Worm (Caenorhabditis elegans): Measurements from ENCODE around the gene Y39C12A.9.

Y39C12A.9 gene

DNA sequence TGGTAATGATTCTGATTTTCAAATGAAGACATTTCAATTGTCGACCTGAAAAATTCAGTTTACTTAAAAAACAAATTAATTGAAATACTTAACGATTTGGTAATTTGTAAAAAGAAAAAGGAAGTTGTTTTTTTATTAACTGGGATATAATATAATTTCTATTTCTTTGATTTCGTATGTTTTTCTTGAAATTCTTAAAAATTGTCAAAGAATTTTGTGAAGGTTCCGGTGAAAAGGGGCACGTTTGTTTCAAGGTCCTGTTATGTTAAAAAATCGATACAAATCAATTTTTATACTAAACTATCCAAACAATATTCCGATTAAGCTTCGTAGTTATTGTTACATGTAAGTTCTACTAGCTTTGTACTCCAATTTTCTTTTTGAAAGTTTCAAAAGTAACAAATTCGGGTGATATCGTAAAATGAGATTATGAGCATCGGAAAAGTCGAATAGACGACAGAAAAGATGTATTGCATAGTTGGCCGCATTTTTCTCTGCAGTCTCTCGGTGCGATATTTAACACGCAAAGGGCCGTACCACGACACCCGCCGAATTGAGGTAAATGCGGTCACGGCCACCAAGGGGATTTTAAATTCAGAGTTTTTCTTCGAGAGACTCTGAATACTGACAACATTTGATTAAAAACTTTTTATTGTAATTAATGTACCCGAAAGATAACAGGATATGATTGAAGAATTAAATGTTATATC is at the start of gene Y39C12A.9:
Gene Y39C12A.9 (minus strand): TSS at position 51 of the 710 bp plus-strand sequence.
- TF ChIP-seq nhr-28 (tag; optimal IDR thresholded peaks at IDR 0.05) (no peak), nfya-1 (tag; optimal IDR thresholded peaks at IDR 0.05; ENCODE audit: insufficient read depth) (peak; percentile 34), nhr-76 (tag; optimal IDR thresholded peaks at IDR 0.05) (no peak), eor-1 (tag; optimal IDR thresholded peaks at IDR 0.05) (no peak), egl-27 (tag; optimal IDR thresholded peaks at IDR 0.05) (no peak), elt-3 (tag; optimal IDR thresholded peaks at IDR 0.05) (no peak), mml-1 (tag; optimal IDR thresholded peaks at IDR 0.05) (no peak), nhr-12 (tag; optimal IDR thresholded peaks at IDR 0.05) (no peak), nhr-77 (tag; optimal IDR thresholded peaks at IDR 0.05) (no peak), fkh-2 (tag; optimal IDR thresholded peaks at IDR 0.05) (no peak), sea-2 (GFP tag; optimal IDR thresholded peaks at IDR 0.05) (no peak), elt-1 (tag; optimal IDR thresholded peaks at IDR 0.05) (no peak), fos-1 (tag; optimal IDR thresholded peaks at IDR 0.05) (no peak), lin-15B (tag; optimal IDR thresholded peaks at IDR 0.05) (peak; percentile 42), nhr-25 (tag; optimal IDR thresholded peaks at IDR 0.05) (no peak), lin-39 (tag; optimal IDR thresholded peaks at IDR 0.05) (peak; percentile 26)

DNA sequence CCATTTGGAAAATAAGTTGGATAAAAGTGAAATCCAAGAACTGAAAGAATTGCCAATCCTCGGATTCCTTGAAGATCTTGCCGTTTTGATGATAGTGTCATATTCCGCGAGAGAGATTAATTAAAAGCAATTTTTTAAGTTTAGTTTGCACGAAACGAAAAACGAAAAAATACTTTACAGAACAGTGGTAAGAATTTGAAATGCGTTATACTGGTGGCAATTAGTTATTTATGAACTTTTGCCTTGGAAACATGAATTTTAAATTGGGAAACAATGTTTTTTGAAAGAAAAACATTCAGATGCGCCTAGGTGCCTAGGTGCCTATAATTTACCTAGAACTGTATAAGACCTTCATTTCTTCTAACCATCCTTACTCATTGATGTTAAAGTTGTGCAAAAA is 48.7 kb upstream of the Y39C12A.9 start, which contains the start of gene oac-57:
Gene oac-57 (minus strand): TSS at position 101 of the 400 bp plus-strand sequence.
- TF ChIP-seq elt-2 (tag; optimal IDR thresholded peaks at IDR 0.05): no peak
- no peak for TF ChIP-seq mdl-1 (tag; optimal IDR thresholded peaks at IDR 0.05)
- TF ChIP-seq eor-1 (tag; optimal IDR thresholded peaks at IDR 0.05): no peak
- no peak for TF ChIP-seq nhr-77 (tag; optimal IDR thresholded peaks at IDR 0.05)
- no peak for TF ChIP-seq aly-2 (tag; optimal IDR thresholded peaks at IDR 0.05)
- no peak for TF ChIP-seq fkh-2 (tag; optimal IDR thresholded peaks at IDR 0.05)
- TF ChIP-seq ztf-4 (tag; optimal IDR thresholded peaks at IDR 0.05): no peak
- TF ChIP-seq pha-4 (tag; optimal IDR thresholded peaks at IDR 0.05): no peak
- TF ChIP-seq fkh-10 (GFP tag; optimal IDR thresholded peaks at IDR 0.05): no peak
- TF ChIP-seq lin-15B (tag; optimal IDR thresholded peaks at IDR 0.05): no peak

DNA sequence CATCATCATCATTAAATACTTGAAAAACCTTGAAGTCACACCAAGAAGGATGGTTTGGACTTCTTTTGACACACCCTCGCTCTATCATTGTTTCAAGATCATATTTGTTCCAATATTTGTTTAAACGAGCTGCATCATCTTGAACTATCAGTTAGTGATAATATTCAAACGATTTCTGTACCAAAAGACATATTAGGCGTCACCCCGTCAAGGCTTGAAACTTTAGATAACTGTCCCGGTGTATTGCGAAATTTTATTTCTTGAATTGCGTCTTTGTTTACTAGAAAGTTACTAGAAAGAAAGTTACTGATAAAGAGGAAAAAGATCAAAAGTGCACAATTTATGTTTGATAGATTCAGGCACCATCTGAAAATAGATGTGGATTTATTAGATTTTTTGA is 46.9 kb upstream of the Y39C12A.9 start:
- TF ChIP-seq nhr-25 (tag; optimal IDR thresholded peaks at IDR 0.05) (no peak), elt-3 (tag; optimal IDR thresholded peaks at IDR 0.05) (no peak), ztf-11 (tag; optimal IDR thresholded peaks at IDR 0.05) (no peak), unc-39 (tag; optimal IDR thresholded peaks at IDR 0.05) (no peak), ceh-9 (tag; optimal IDR thresholded peaks at IDR 0.05) (no peak), snpc-4 (tag; optimal IDR thresholded peaks at IDR 0.05) (no peak), nhr-77 (tag; optimal IDR thresholded peaks at IDR 0.05) (no peak), eor-1 (tag; optimal IDR thresholded peaks at IDR 0.05) (no peak), jun-1 (tag; optimal IDR thresholded peaks at IDR 0.05) (no peak), ZK546.5 (tag; optimal IDR thresholded peaks at IDR 0.05) (no peak), fkh-10 (GFP tag; optimal IDR thresholded peaks at IDR 0.05) (no peak), lsy-12 (tag; optimal IDR thresholded peaks at IDR 0.05) (no peak), elt-1 (tag; optimal IDR thresholded peaks at IDR 0.05) (no peak), pqm-1 (tag; optimal IDR thresholded peaks at IDR 0.05) (peak; percentile 78), elt-2 (tag; optimal IDR thresholded peaks at IDR 0.05) (peak; percentile 87), skn-1 (tag; optimal IDR thresholded peaks at IDR 0.05) (peak; percentile 1), pha-4 (tag; optimal IDR thresholded peaks at IDR 0.05) (peak; percentile 73)

DNA sequence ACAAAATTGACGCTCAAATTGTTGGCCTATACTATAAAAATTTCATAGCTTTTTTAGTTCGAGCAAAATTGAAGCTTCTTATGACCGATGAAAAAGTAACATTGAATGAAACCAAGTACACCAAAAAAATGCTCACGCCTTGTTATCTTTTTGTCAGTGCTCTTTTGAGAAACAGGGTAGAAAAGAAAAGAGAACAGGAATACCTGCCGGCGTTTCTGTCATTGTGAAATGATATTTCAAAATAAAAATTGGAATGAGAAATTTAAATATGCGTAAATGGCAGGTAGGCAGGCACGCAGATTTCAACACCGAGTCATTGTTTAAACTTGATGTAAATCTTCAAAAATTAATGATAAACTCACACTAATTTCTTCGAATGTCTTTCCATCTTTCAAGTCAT is 45.7 kb upstream of the Y39C12A.9 start:
- TF ChIP-seq fos-1 (tag; optimal IDR thresholded peaks at IDR 0.05) (no peak), elt-2 (tag; optimal IDR thresholded peaks at IDR 0.05) (peak; percentile 17)

DNA sequence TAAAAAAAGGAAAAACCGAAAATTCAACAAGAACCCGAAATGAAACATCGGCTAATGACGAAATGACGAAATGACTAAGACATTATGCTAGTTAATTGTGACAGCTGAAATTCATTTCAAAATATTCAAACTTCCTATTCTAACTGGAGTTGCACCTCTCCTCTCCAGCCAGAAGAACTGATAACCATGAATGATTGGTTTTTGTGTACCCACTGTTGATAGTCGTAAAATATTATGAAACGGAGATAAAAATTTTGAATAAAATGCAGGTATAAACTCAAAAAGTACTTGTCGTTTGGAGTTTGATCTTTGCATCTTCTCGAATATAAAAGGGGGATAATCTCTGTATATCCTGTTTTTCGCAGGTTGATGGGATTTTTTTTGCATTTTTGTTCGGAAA is 43.9 kb upstream of the Y39C12A.9 start:
- peak; percentile 55 for TF ChIP-seq pqm-1 (tag; optimal IDR thresholded peaks at IDR 0.05)
- TF ChIP-seq pha-4 (tag; optimal IDR thresholded peaks at IDR 0.05): peak; percentile 16
- no peak for TF ChIP-seq nhr-237 (tag; optimal IDR thresholded peaks at IDR 0.05)
- TF ChIP-seq elt-2 (tag; optimal IDR thresholded peaks at IDR 0.05): peak; percentile 76
- TF ChIP-seq ztf-4 (tag; optimal IDR thresholded peaks at IDR 0.05): no peak

Data from whole organism, L3 larva.